Worm (Caenorhabditis elegans): ENCODE measurements around the gene acdh-13.

acdh-13 gene

DNA sequence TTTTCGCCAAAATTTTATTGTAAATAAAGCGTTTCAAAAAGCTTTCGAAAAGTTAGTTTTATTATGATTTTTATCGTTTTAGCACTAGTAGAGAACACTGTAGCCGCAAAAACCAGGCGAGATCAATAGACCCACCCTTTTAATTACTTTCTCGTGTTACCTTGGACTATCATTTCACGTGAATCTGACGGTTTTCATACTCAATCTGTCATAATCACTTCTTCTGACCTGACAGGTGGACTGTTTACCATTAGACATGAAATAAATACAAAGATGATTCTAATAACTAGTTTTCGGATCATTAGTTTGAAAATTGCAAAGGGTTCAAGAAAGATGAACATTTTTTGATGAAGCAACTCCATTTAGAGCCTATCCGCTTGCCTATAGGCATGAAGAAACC, 35.6 kb downstream of the acdh-13 start (continued):
- no peak for TF ChIP-seq lin-13 (GFP tag; optimal IDR thresholded peaks at IDR 0.05)
- TF ChIP-seq egl-13 (tag; optimal IDR thresholded peaks at IDR 0.05) = no peak
- TF ChIP-seq ceh-88 (GFP tag; IDR thresholded peaks at IDR 0.05) = no peak
- peak; percentile 80 for TF ChIP-seq nhr-85 (tag)
- TF ChIP-seq aly-2 (tag; optimal IDR thresholded peaks at IDR 0.05) = no peak
- no peak for TF ChIP-seq nhr-237 (tag; optimal IDR thresholded peaks at IDR 0.05)
- peak in 5 of 6 experiments; percentile 44 to 85 (median 69) for TF ChIP-seq elt-3 (tag; optimal IDR thresholded peaks at IDR 0.05)
- no peak for TF ChIP-seq grh-1 (GFP tag; IDR thresholded peaks at IDR 0.05)
- no peak for TF ChIP-seq Y116A8C.19 (tag; optimal IDR thresholded peaks at IDR 0.05; ENCODE audit: borderline replicate concordance)
- TF ChIP-seq blmp-1 (tag; optimal IDR thresholded peaks at IDR 0.05) = peak; percentile 78
- TF ChIP-seq unc-30 (tag; optimal IDR thresholded peaks at IDR 0.05) = no peak
- no peak for TF ChIP-seq mab-9 (GFP tag; IDR thresholded peaks at IDR 0.05)
- peak in 1 of 2 experiments; percentile 56 for TF ChIP-seq lin-35 (GFP tag; optimal IDR thresholded peaks at IDR 0.05)
- TF ChIP-seq fkh-8 (tag; optimal IDR thresholded peaks at IDR 0.05) = no peak
- TF ChIP-seq ceh-82 (tag; optimal IDR thresholded peaks at IDR 0.05) = no peak

DNA sequence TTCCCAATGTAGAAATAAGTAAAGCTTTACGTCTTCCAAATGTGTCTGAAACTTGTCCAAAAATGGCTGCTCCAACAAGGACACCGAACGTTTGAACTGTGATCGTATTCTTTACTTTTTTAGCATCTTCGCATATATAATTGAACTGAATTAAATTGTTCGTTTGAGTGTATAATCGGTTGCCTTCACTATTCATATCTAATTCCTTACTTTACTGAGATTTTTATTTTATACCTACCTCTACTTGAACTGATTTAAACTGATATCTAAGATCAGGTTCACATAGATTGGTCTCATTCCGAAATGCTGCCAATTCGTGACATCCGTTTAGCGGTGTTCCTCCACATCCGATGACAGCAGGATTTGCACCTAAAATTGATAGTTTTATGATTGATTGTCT, 36.2 kb downstream of the acdh-13 start:
- TF ChIP-seq efl-1 (optimal IDR thresholded peaks at IDR 0.05) = no peak
- TF ChIP-seq efl-1 (GFP tag; optimal IDR thresholded peaks at IDR 0.05 in 1 of 2) = peak in 1 of 2 experiments; percentile 52
- TF ChIP-seq mep-1 (tag; optimal IDR thresholded peaks at IDR 0.05) = no peak
- TF ChIP-seq efl-3 (GFP tag; optimal IDR thresholded peaks at IDR 0.05) = no peak

DNA sequence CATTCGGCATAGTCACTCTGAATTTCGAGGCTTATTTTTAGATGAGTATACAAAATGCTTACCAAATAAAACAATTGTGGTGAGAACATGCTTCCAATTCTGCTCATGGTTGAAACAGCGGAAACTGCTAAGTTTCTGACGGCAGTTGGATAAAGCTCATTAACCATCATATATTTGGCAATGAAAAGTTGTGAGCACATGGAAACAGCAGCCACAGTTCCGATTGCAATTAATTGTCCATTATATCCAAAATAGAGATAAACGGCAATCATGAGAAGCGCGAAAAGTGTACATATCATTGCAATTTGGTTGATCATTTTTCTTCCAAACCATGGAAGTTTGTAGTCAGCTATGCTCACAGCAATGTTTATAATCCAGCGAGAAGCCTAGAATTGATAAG, 37.4 kb downstream of the acdh-13 start:
- TF ChIP-seq Y116A8C.19 (tag; optimal IDR thresholded peaks at IDR 0.05; ENCODE audit: borderline replicate concordance) (no peak), grh-1 (GFP tag; IDR thresholded peaks at IDR 0.05) (no peak), unc-98 (GFP tag; IDR thresholded peaks at IDR 0.05) (no peak), unc-130 (tag; optimal IDR thresholded peaks at IDR 0.05) (no peak), xbp-1 (tag; optimal IDR thresholded peaks at IDR 0.05) (no peak), egl-13 (tag; optimal IDR thresholded peaks at IDR 0.05) (no peak), nhr-77 (tag; optimal IDR thresholded peaks at IDR 0.05) (no peak), efl-1 (optimal IDR thresholded peaks at IDR 0.05) (no peak), efl-1 (GFP tag; optimal IDR thresholded peaks at IDR 0.05 in 1 of 2) (peak in 1 of 2 experiments; percentile 7)

DNA sequence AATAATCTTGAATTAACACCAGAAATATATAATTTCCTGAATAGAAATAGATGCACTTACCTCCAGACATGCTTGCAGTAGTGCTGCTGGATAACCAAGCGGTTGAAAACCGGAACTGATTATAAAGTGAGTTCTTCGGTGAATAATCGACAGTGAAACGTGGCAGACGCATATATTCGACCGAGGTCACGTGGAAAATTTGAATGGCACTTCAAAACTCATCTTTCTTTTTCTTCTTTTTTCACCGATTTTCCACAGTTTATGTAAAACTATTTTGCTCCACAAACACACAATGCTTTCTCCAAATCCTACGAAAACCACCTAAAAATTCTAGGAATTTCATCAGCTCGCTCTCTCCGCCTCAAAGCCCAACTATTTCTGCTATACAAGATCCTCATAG, 38.4 kb downstream of the acdh-13 start, which contains the start of gene ant-1.4:
ant-1.4 (minus strand) TSS at position 101 of the 400 bp plus-strand sequence.
- TF ChIP-seq swsn-7 (tag; optimal IDR thresholded peaks at IDR 0.05) (no peak), C04F5.9 (tag; optimal IDR thresholded peaks at IDR 0.05) (no peak), sup-37 (GFP tag; optimal IDR thresholded peaks at IDR 0.05) (no peak), nhr-19 (GFP tag; conservative IDR thresholded peaks at IDR 0.05) (no peak), nhr-84 (tag; optimal IDR thresholded peaks at IDR 0.05) (no peak), ets-5 (GFP tag; IDR thresholded peaks at IDR 0.05) (no peak), fkh-10 (GFP tag; optimal IDR thresholded peaks at IDR 0.05) (no peak), alr-1 (tag; optimal IDR thresholded peaks at IDR 0.05; ENCODE audit: borderline replicate concordance) (no peak), unc-98 (GFP tag; IDR thresholded peaks at IDR 0.05) (no peak), pag-3 (tag; optimal IDR thresholded peaks at IDR 0.05; ENCODE audit: borderline replicate concordance, insufficient read depth) (no peak), hlh-17 (GFP tag; optimal IDR thresholded peaks at IDR 0.05; ENCODE audit: borderline replicate concordance) (no peak), skn-1 (tag; optimal IDR thresholded peaks at IDR 0.05) (no peak), C34B4.2 (tag; optimal IDR thresholded peaks at IDR 0.05) (no peak), jun-1 (tag; optimal IDR thresholded peaks at IDR 0.05) (no peak), aly-2 (tag; optimal IDR thresholded peaks at IDR 0.05) (no peak), rnt-1 (tag; optimal IDR thresholded peaks at IDR 0.05) (no peak), unc-62 (GFP tag; optimal IDR thresholded peaks at IDR 0.05) (no peak), blmp-1 (tag; optimal IDR thresholded peaks at IDR 0.05) (no peak), lin-35 (GFP tag; optimal IDR thresholded peaks at IDR 0.05) (no peak)

Data from whole organism, L1 larva.